Fruit fly (Drosophila melanogaster) S2 (cell line): Measurements from ENCODE around the gene CG10366.

Experiments used
- CG8478 ChIP-seq: fragments of >200 bp; optimal IDR thresholded peaks from 2 replicates; lab custom pipeline; 2018
- CTCF ChIP-seq, 2 experiments: fragments of >200 bp; optimal IDR thresholded peaks; 2 replicates each; lab custom pipeline; 2018

- no peak for TF ChIP-seq CG8478 (lab: Kevin White, UChicago)
- TF ChIP-seq CTCF (optimal IDR thresholded peaks at IDR 0.05; lab: Kevin White, UChicago): peak; percentile 75 to 80
These were observed 50.0 kb downstream of the CG10366 start for dm6 chr2L:19634008-19634407.
